Fruit fly (Drosophila melanogaster) Kc167 (cell line): ENCODE data around the gene Gr93d.

Source experiments
- Myc ChIP-seq: fragments of >200 bp; optimal IDR thresholded peaks from 2 replicates; lab custom pipeline; 2017; ENCODE audit warnings: missing external identifiers
- Sin3A ChIP-seq: fragments of >200 bp; optimal IDR thresholded peaks from 2 replicates; lab custom pipeline; 2018; ENCODE audit warnings: missing external identifiers
- h ChIP-seq: fragments of >200 bp; optimal IDR thresholded peaks from 3 replicates; lab custom pipeline; 2018; ENCODE audit warnings: missing external identifiers
- insv ChIP-seq: fragments of >200 bp; optimal IDR thresholded peaks from 3 replicates; lab custom pipeline; 2018; ENCODE audit warnings: missing external identifiers
- psq ChIP-seq: fragments of >200 bp; optimal IDR thresholded peaks from 2 replicates; lab custom pipeline; 2017; ENCODE audit warnings: missing external identifiers
- ttk ChIP-seq: sonication (Bioruptor generic); optimal IDR thresholded peaks from 2 replicates; lab custom pipeline; 2017; ENCODE audit warnings: missing external identifiers

Gene Gr93d

dm6 chr3R:21877636-21878035, 31.2 kb upstream of the Gr93d start, which contains the start of gene P5CDh2:
Gene P5CDh2 (plus strand): TSS chr3R:21877936.
- no peak for TF ChIP-seq h (lab: Kevin White, UChicago)
- no peak for TF ChIP-seq psq
- no peak for TF ChIP-seq Sin3A (lab: Kevin White, UChicago)
- no peak for TF ChIP-seq insv (lab: Kevin White, UChicago)
- TF ChIP-seq Myc, result no peak
- no peak for TF ChIP-seq ttk

dm6 chr3R:21874982-21875466, 28.6 kb upstream of the Gr93d start, which contains the start of gene CG6656:
Gene CG6656 (plus strand): TSS chr3R:21875293.
- TF ChIP-seq ttk, result no peak
- TF ChIP-seq h (lab: Kevin White, UChicago), result no peak
- no peak for TF ChIP-seq Sin3A (lab: Kevin White, UChicago)
- TF ChIP-seq Myc, result no peak
- no peak for TF ChIP-seq psq
- TF ChIP-seq insv (lab: Kevin White, UChicago), result no peak

dm6 chr3R:21873439-21873838, 27.0 kb upstream of the Gr93d start, which contains the start of gene CG31178:
Gene CG31178 (plus strand): TSS chr3R:21873739.
- TF ChIP-seq h (lab: Kevin White, UChicago) (no peak), Myc (no peak), psq (no peak), Sin3A (lab: Kevin White, UChicago) (no peak), ttk (no peak), insv (lab: Kevin White, UChicago) (no peak)

- TF ChIP-seq insv (lab: Kevin White, UChicago), result no peak
- TF ChIP-seq ttk, result no peak
- no peak for TF ChIP-seq Sin3A (lab: Kevin White, UChicago)
- TF ChIP-seq psq, result no peak
- no peak for TF ChIP-seq Myc
- TF ChIP-seq h (lab: Kevin White, UChicago), result no peak
Measured at dm6 chr3R:21871348-21871940, 25.0 kb upstream of the Gr93d start.

dm6 chr3R:21870158-21870971, 23.9 kb upstream of the Gr93d start, which contains the start of gene CG31431:
Gene CG31431 (plus strand): TSS chr3R:21870681.
- no peak for TF ChIP-seq insv (lab: Kevin White, UChicago)
- TF ChIP-seq Sin3A (lab: Kevin White, UChicago), result no peak
- no peak for TF ChIP-seq h (lab: Kevin White, UChicago)
- no peak for TF ChIP-seq ttk
- no peak for TF ChIP-seq Myc
- TF ChIP-seq psq, result no peak

- TF ChIP-seq h (lab: Kevin White, UChicago) (no peak), insv (lab: Kevin White, UChicago) (no peak), Myc (no peak), ttk (no peak), Sin3A (lab: Kevin White, UChicago) (no peak), psq (no peak)
Measured at dm6 chr3R:21869464-21870100, 23.1 kb upstream of the Gr93d start, which contains the start of gene CG31174. Gene CG31174 (minus strand): TSS chr3R:21869514.

dm6 chr3R:21867819-21868218, 21.4 kb upstream of the Gr93d start, which contains the start of the genes CG6569 and Cby:
Gene CG6569 (minus strand): TSS chr3R:21867919.
Gene Cby (plus strand): TSS chr3R:21868003.
- TF ChIP-seq Sin3A (lab: Kevin White, UChicago) (no peak), Myc (no peak), insv (lab: Kevin White, UChicago) (no peak), psq (no peak), h (lab: Kevin White, UChicago) (no peak), ttk (no peak)

- no peak for TF ChIP-seq insv (lab: Kevin White, UChicago)
- TF ChIP-seq h (lab: Kevin White, UChicago), result no peak
- TF ChIP-seq psq, result no peak
- no peak for TF ChIP-seq Sin3A (lab: Kevin White, UChicago)
- no peak for TF ChIP-seq ttk
- no peak for TF ChIP-seq Myc
Measured at dm6 chr3R:21864992-21865391, 18.5 kb upstream of the Gr93d start, which contains the start of gene lsn. Gene lsn (plus strand): TSS chr3R:21865168.

- no peak for TF ChIP-seq h (lab: Kevin White, UChicago)
- TF ChIP-seq psq, result no peak
- TF ChIP-seq Myc, result no peak
- TF ChIP-seq Sin3A (lab: Kevin White, UChicago), result no peak
- TF ChIP-seq insv (lab: Kevin White, UChicago), result no peak
- TF ChIP-seq ttk, result no peak
Measured at dm6 chr3R:21864484-21864883, 18.0 kb upstream of the Gr93d start.

dm6 chr3R:21863817-21864384, 17.4 kb upstream of the Gr93d start:
- TF ChIP-seq h (lab: Kevin White, UChicago), result no peak
- TF ChIP-seq Myc, result no peak
- no peak for TF ChIP-seq psq
- no peak for TF ChIP-seq insv (lab: Kevin White, UChicago)
- no peak for TF ChIP-seq ttk
- no peak for TF ChIP-seq Sin3A (lab: Kevin White, UChicago)

- no peak for TF ChIP-seq Myc
- no peak for TF ChIP-seq h (lab: Kevin White, UChicago)
- no peak for TF ChIP-seq Sin3A (lab: Kevin White, UChicago)
- TF ChIP-seq psq, result no peak
- no peak for TF ChIP-seq insv (lab: Kevin White, UChicago)
Measured at dm6 chr3R:21862868-21863267, 16.4 kb upstream of the Gr93d start.
